Fruit fly (Drosophila melanogaster) whole organism: ENCODE measurements around the gene eIF3d1.

ENCODE experiments used
- EcR ChIP-seq, 2 experiments: fragments of >200 bp; optimal IDR thresholded peaks; 2 replicates each; lab custom pipeline; 2017; ENCODE audit warnings: missing biosample characterization in 2 of 2, missing genetic modification characterization in 2 of 2, missing genetic modification reagents in 2 of 2
- pan ChIP-seq: fragments of >200 bp; optimal IDR thresholded peaks from 2 replicates; lab custom pipeline; 2017

DNA sequence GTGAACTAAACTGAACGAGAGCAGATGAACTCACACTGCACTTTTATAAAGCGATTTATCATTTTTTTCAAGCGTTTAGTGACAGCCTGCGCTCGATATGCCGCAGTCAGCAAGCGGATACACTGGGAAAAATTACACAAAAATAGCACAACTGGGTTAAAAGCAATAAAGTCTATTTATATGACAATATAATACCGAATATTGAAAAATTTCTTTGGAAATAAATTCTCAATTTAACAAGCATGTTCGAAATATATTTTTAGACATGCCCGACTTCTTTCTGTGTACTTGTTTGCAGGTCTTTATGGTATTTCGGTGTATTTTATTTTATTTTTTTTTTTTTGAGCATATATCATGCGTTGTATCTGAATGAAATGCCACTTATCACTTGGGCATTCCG is 34.1 kb downstream of the eIF3d1 start:
- TF ChIP-seq EcR (GFP tag; optimal IDR thresholded peaks at IDR 0.05; lab: Kevin White, UChicago) (no peak), pan (lab: Kevin White, UChicago) (no peak)
